Worm (Caenorhabditis elegans) whole organism, young adult: Measurements from ENCODE around the gene eri-12.
A peak's percentile ranks its signal among the peaks of the same experiment; 100 is the strongest.

Experiments
- B0019.2 ChIP-seq: fragments of 200-800 bp; sonication (Bioruptor generic); conservative IDR thresholded peaks from 2 replicates; pipeline ENCODE4 v1.3.6; 2022; ENCODE audit warnings: missing genetic modification reagents, missing genetic modification characterization, missing compliant biosample characterization
- B0261.1 ChIP-seq: sonication (generic microtip); optimal IDR thresholded peaks from 2 replicates; lab custom pipeline; 2016; ENCODE audit warnings: mild to moderate bottlenecking, missing genetic modification characterization, moderate library complexity, missing compliant biosample characterization
- C06A6.2 ChIP-seq: fragments of 200-800 bp; sonication (Bioruptor generic); conservative IDR thresholded peaks from 2 replicates; pipeline ENCODE4 v1.3.6; 2022; ENCODE audit warnings: missing genetic modification characterization, missing compliant biosample characterization
- C17E4.6 ChIP-seq: fragments of 200-800 bp; sonication (Bioruptor generic); IDR thresholded peaks from 2 replicates; pipeline ENCODE4 v1.3.6; 2022; ENCODE audit warnings: missing genetic modification reagents, missing genetic modification characterization, missing compliant biosample characterization
- D2030.7 ChIP-seq: fragments of 200-800 bp; sonication (Bioruptor generic); IDR thresholded peaks from 2 replicates; pipeline ENCODE4 v1.3.6; 2022; ENCODE audit warnings: missing genetic modification reagents, missing genetic modification characterization, missing compliant biosample characterization
- F23B12.7 ChIP-seq: sonication (generic microtip); optimal IDR thresholded peaks from 2 replicates; lab custom pipeline; 2017; ENCODE audit warnings: missing genetic modification characterization, mild to moderate bottlenecking, missing compliant biosample characterization, antibody characterized with exemption, moderate library complexity; ENCODE audit not compliant: insufficient read depth
- F33H1.4 ChIP-seq: fragments of 200-800 bp; sonication (Bioruptor generic); IDR thresholded peaks from 2 replicates; pipeline ENCODE4 v1.3.6; 2022; ENCODE audit warnings: missing genetic modification reagents, missing genetic modification characterization, missing compliant biosample characterization
- Y53G8AR.9 ChIP-seq: fragments of 200-800 bp; sonication (Bioruptor generic); conservative IDR thresholded peaks from 2 replicates; pipeline ENCODE4 v1.3.6; 2022; ENCODE audit warnings: missing genetic modification reagents, missing genetic modification characterization, missing compliant biosample characterization
- Y67H2A.10 ChIP-seq: fragments of 200-800 bp; sonication (Bioruptor generic); conservative IDR thresholded peaks from 2 replicates; pipeline ENCODE4 v1.3.6; 2022; ENCODE audit warnings: missing genetic modification reagents, missing genetic modification characterization, missing compliant biosample characterization
- aptf-2 ChIP-seq: fragments of 200-800 bp; sonication (Bioruptor generic); conservative IDR thresholded peaks from 2 replicates; pipeline ENCODE4 v1.3.6; 2022; ENCODE audit warnings: missing genetic modification reagents, missing genetic modification characterization, missing compliant biosample characterization
- aptf-3 ChIP-seq: fragments of 200-800 bp; sonication (Bioruptor generic); IDR thresholded peaks from 2 replicates; pipeline ENCODE4 v1.3.6; 2022; ENCODE audit warnings: missing genetic modification characterization, missing compliant biosample characterization
- attf-3 ChIP-seq: fragments of 200-800 bp; sonication (Bioruptor generic); conservative IDR thresholded peaks from 2 replicates; pipeline ENCODE4 v1.3.6; 2022; ENCODE audit warnings: missing genetic modification reagents, missing genetic modification characterization, missing compliant biosample characterization
- cebp-1 ChIP-seq, 2 experiments: fragments of 200-800 bp in 1 of 2; sonication (Bioruptor generic) in 1 of 2; sonication (generic microtip) in 1 of 2; IDR thresholded peaks in 1 of 2; optimal IDR thresholded peaks in 1 of 2; 2 replicates each; pipeline versions ENCODE4 v1.3.6 to Lab custom; 2017 to 2022; ENCODE audit warnings: missing compliant biosample characterization in 2 of 2, missing genetic modification characterization in 2 of 2, mild to moderate bottlenecking in 1 of 2, missing genetic modification reagents in 1 of 2, moderate library complexity in 1 of 2
- cebp-2 ChIP-seq: fragments of 200-800 bp; sonication (Bioruptor generic); IDR thresholded peaks from 2 replicates; pipeline ENCODE4 v1.3.6; 2022; ENCODE audit warnings: missing genetic modification characterization, missing compliant biosample characterization
- ceh-40 ChIP-seq: fragments of 200-800 bp; sonication (Bioruptor generic); IDR thresholded peaks from 2 replicates; pipeline ENCODE4 v1.3.6; 2022; ENCODE audit warnings: missing genetic modification characterization, missing compliant biosample characterization
- ceh-58 ChIP-seq: fragments of 200-800 bp; sonication (Bioruptor generic); IDR thresholded peaks from 2 replicates; pipeline ENCODE4 v1.3.6; 2022; ENCODE audit warnings: missing genetic modification characterization, missing compliant biosample characterization
- ceh-91 ChIP-seq: fragments of 200-800 bp; sonication (Bioruptor generic); IDR thresholded peaks from 2 replicates; pipeline ENCODE4 v1.3.6; 2022; ENCODE audit warnings: missing genetic modification reagents, missing genetic modification characterization, missing compliant biosample characterization
- dox-1 ChIP-seq: fragments of 200-800 bp; sonication (Bioruptor generic); IDR thresholded peaks from 2 replicates; pipeline ENCODE4 v1.3.6; 2022; ENCODE audit warnings: missing genetic modification reagents, missing genetic modification characterization, missing compliant biosample characterization
- efl-1 ChIP-seq: fragments of 150-350 bp; optimal IDR thresholded peaks from 2 replicates; lab custom pipeline; 2014; ENCODE audit warnings: missing biosample characterization, missing genetic modification reagents, missing genetic modification characterization
- ekl-4 ChIP-seq: fragments of 200-800 bp; sonication (Bioruptor generic); IDR thresholded peaks from 2 replicates; pipeline ENCODE4 v1.3.6; 2022; ENCODE audit warnings: missing genetic modification reagents, missing genetic modification characterization, missing compliant biosample characterization
- hlh-12 ChIP-seq: sonication (generic microtip); optimal IDR thresholded peaks from 2 replicates; lab custom pipeline; 2016; ENCODE audit warnings: missing genetic modification characterization, missing compliant biosample characterization
- hrde-1 ChIP-seq: sonication (generic microtip); optimal IDR thresholded peaks from 2 replicates; lab custom pipeline; 2016; ENCODE audit warnings: missing genetic modification characterization, mild to moderate bottlenecking, missing compliant biosample characterization, moderate library complexity, missing genotype, missing genetic modification reagents, borderline replicate concordance
- hsf-1 ChIP-seq: fragments of 200-800 bp; sonication (Bioruptor generic); IDR thresholded peaks from 2 replicates; pipeline ENCODE4 v1.3.6; 2022; ENCODE audit warnings: missing genetic modification reagents, missing genetic modification characterization, missing compliant biosample characterization
- let-526 ChIP-seq: fragments of 200-800 bp; sonication (Bioruptor generic); IDR thresholded peaks from 2 replicates; pipeline ENCODE4 v1.3.6; 2022; ENCODE audit warnings: missing genetic modification reagents, missing genetic modification characterization, missing compliant biosample characterization
- lin-26 ChIP-seq: fragments of 200-800 bp; sonication (Bioruptor generic); IDR thresholded peaks from 2 replicates; pipeline ENCODE4 v1.3.6; 2022; ENCODE audit warnings: missing genetic modification reagents, missing genetic modification characterization, missing compliant biosample characterization
- lin-54 ChIP-seq: fragments of 200-800 bp; sonication (Bioruptor generic); optimal IDR thresholded peaks from 2 replicates; lab custom pipeline; 2018; ENCODE audit warnings: mild to moderate bottlenecking, missing genetic modification characterization, missing compliant biosample characterization
- lir-1 ChIP-seq: fragments of 200-800 bp; sonication (Bioruptor generic); conservative IDR thresholded peaks from 2 replicates; pipeline ENCODE4 v1.3.6; 2022; ENCODE audit warnings: missing genetic modification reagents, missing genetic modification characterization, missing compliant biosample characterization
- lsl-1 ChIP-seq: fragments of 200-800 bp; sonication (Bioruptor generic); optimal IDR thresholded peaks from 2 replicates; lab custom pipeline; 2018; ENCODE audit warnings: mild to moderate bottlenecking, missing genetic modification characterization, moderate library complexity, missing compliant biosample characterization
- madf-3 ChIP-seq: fragments of 200-800 bp; sonication (Bioruptor generic); IDR thresholded peaks from 2 replicates; pipeline ENCODE4 v1.3.6; 2022; ENCODE audit warnings: missing genetic modification reagents, missing genetic modification characterization, missing compliant biosample characterization
- madf-6 ChIP-seq: fragments of 200-800 bp; sonication (Bioruptor generic); IDR thresholded peaks from 2 replicates; pipeline ENCODE4 v1.3.6; 2022; ENCODE audit warnings: missing genetic modification reagents, missing genetic modification characterization, missing compliant biosample characterization
- madf-8 ChIP-seq: fragments of 200-800 bp; sonication (Bioruptor generic); conservative IDR thresholded peaks from 2 replicates; pipeline ENCODE4 v1.3.6; 2022; ENCODE audit warnings: missing genetic modification reagents, missing genetic modification characterization, missing compliant biosample characterization
- nhr-27 ChIP-seq: fragments of 200-800 bp; sonication (Bioruptor generic); optimal IDR thresholded peaks from 2 replicates; lab custom pipeline; 2018; ENCODE audit warnings: mild to moderate bottlenecking, missing genetic modification characterization, moderate library complexity, missing compliant biosample characterization
- pbrm-1 ChIP-seq: fragments of 200-800 bp; sonication (Bioruptor generic); IDR thresholded peaks from 2 replicates; pipeline ENCODE4 v1.3.6; 2022; ENCODE audit warnings: missing genetic modification reagents, missing genetic modification characterization, missing compliant biosample characterization
- rec-8 ChIP-seq, 2 experiments: sonication (generic microtip); optimal IDR thresholded peaks; 2 replicates each; lab custom pipeline; 2016; ENCODE audit warnings: mild to moderate bottlenecking in 2 of 2, missing genetic modification characterization in 2 of 2, missing genetic modification reagents in 2 of 2, missing genotype in 2 of 2, missing biosample characterization in 1 of 2, missing compliant biosample characterization in 1 of 2, moderate library complexity in 1 of 2
- snpc-3.4 ChIP-seq: sonication (generic microtip); optimal IDR thresholded peaks from 2 replicates; lab custom pipeline; 2017; ENCODE audit warnings: missing genetic modification characterization, mild to moderate bottlenecking, missing compliant biosample characterization, antibody characterized with exemption, moderate library complexity, missing genotype, missing genetic modification reagents
- snpc-4 ChIP-seq, 5 experiments: fragments of 150-350 bp in 1 of 5; sonication (generic microtip) in 4 of 5; optimal IDR thresholded peaks; 2 replicates each; lab custom pipeline; 2014 to 2018; ENCODE audit warnings: missing genetic modification characterization in 5 of 5, missing biosample characterization in 3 of 5, antibody characterized with exemption in 2 of 5, mild to moderate bottlenecking in 2 of 5, missing compliant biosample characterization in 2 of 5, missing genotype in 2 of 5, moderate library complexity in 2 of 5, missing genetic modification reagents in 1 of 5
- somi-1 ChIP-seq: fragments of 200-800 bp; sonication (Bioruptor generic); optimal IDR thresholded peaks from 2 replicates; lab custom pipeline; 2018; ENCODE audit warnings: mild to moderate bottlenecking, missing genetic modification characterization, missing compliant biosample characterization
- tbp1 ChIP-seq: fragments of 200-800 bp; sonication (Bioruptor generic); optimal IDR thresholded peaks from 2 replicates; lab custom pipeline; 2018; ENCODE audit warnings: mild to moderate bottlenecking, missing genetic modification characterization, missing compliant biosample characterization
- xnd-1 ChIP-seq: sonication (generic microtip); optimal IDR thresholded peaks from 2 replicates; lab custom pipeline; 2016; ENCODE audit warnings: missing genotype, missing genetic modification reagents, missing genetic modification characterization, missing compliant biosample characterization
- ztf-22 ChIP-seq: fragments of 200-800 bp; sonication (Bioruptor generic); optimal IDR thresholded peaks from 2 replicates; lab custom pipeline; 2018; ENCODE audit warnings: mild to moderate bottlenecking, missing genetic modification characterization, moderate library complexity, missing compliant biosample characterization

The eri-12 gene

ce11 chrIV:12154195-12154677, 2.4 kb upstream of the eri-12 start, which contains the start of gene B0001.7:
Gene B0001.7, minus strand, starts transcription at chrIV:12154245.
- TF ChIP-seq madf-3 (no peak), Y53G8AR.9 (GFP tag; lab: Robert Waterston, UW) (no peak), C06A6.2 (GFP tag; lab: Robert Waterston, UW) (no peak), cebp-2 (GFP tag; lab: Robert Waterston, UW) (no peak), ztf-22 (GFP tag; lab: Kevin White, UChicago) (no peak), lir-1 (GFP tag; lab: Robert Waterston, UW) (no peak), snpc-3.4 (tag; lab: Kevin White, UChicago) (no peak), xnd-1 (tag; lab: Kevin White, UChicago) (peak; percentile 83), aptf-2 (GFP tag; lab: Robert Waterston, UW) (no peak), hlh-12 (tag; lab: Kevin White, UChicago) (no peak), efl-1 (peak; percentile 69), nhr-27 (tag; lab: Kevin White, UChicago) (no peak), C17E4.6 (no peak), let-526 (GFP tag; lab: Robert Waterston, UW) (no peak), lsl-1 (GFP tag; lab: Kevin White, UChicago) (peak; percentile 90), madf-6 (peak; percentile 88), ceh-58 (GFP tag; lab: Robert Waterston, UW) (no peak), lin-54 (GFP tag; lab: Kevin White, UChicago) (peak; percentile 66), F33H1.4 (GFP tag; lab: Robert Waterston, UW) (peak; percentile 86), ceh-91 (GFP tag; lab: Robert Waterston, UW) (peak; percentile 65; the same call in 1 of the 2 replicates), F23B12.7 (tag; lab: Kevin White, UChicago) (no peak), somi-1 (GFP tag; lab: Kevin White, UChicago) (no peak), B0019.2 (GFP tag; lab: Robert Waterston, UW) (no peak), cebp-1 (GFP tag; IDR thresholded peaks at IDR 0.05; lab: Robert Waterston, UW) (no peak), cebp-1 (tag; optimal IDR thresholded peaks at IDR 0.05; lab: Kevin White, UChicago) (no peak), tbp1 (GFP tag; lab: Kevin White, UChicago) (peak; percentile 22), lin-26 (no peak), madf-8 (GFP tag; lab: Robert Waterston, UW) (peak; percentile 76), hrde-1 (tag; lab: Kevin White, UChicago) (no peak), snpc-4 (GFP tag; optimal IDR thresholded peaks at IDR 0.05; lab: Kevin White, UChicago) (no peak), snpc-4 (tag; optimal IDR thresholded peaks at IDR 0.05; lab: Kevin White, UChicago) (peak in 1 of 4 experiments; percentile 36), attf-3 (GFP tag; lab: Robert Waterston, UW) (no peak), D2030.7 (GFP tag; lab: Robert Waterston, UW) (peak; percentile 46; the same call in 1 of the 2 replicates), rec-8 (tag; optimal IDR thresholded peaks at IDR 0.05; lab: Kevin White, UChicago) (no peak), B0261.1 (no peak), Y67H2A.10 (GFP tag; lab: Robert Waterston, UW) (no peak)
- TF ChIP-seq, all 124 proteins: peak for 11

DNA sequence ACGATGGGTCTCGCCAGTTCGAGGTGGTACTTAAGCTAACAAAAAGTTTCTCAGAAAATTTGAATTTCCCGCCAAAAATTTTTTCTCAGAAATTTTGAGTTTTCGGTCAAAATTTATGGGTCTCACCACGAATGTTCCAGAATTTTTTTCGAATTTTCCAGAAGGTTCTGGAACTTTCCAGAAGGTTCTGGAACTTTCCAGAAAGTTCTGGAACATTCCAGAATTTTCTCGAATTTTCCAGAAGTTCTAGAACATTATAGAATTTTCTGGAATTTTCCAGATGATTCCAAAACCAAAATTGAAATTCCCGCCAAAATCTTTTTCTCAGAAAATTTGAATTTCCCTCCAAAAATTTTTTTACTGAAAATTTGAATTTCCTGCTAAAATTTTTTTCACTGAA, 819 bp upstream of the eri-12 start:
- TF ChIP-seq ekl-4 (peak; percentile 64; the same call in 1 of the 2 replicates), aptf-3 (0 out of 2 replicates have a peak, but pooled peaks have one; percentile 64), ceh-40 (0 out of 2 replicates have a peak, but pooled peaks have one; percentile 30), cebp-2 (GFP tag; lab: Robert Waterston, UW) (peak; percentile 71; the same call in 1 of the 2 replicates), Y67H2A.10 (GFP tag; lab: Robert Waterston, UW) (peak; percentile 64; the same call in 1 of the 2 replicates), hsf-1 (GFP tag; lab: Robert Waterston, UW) (peak; percentile 98), dox-1 (peak; percentile 84), madf-6 (peak; percentile 68), pbrm-1 (GFP tag; lab: Robert Waterston, UW) (peak; percentile 39; the same call in 1 of the 2 replicates)
